Worm (Caenorhabditis elegans): ENCODE data around the gene cpt-4.

- TF ChIP-seq hlh-13 (GFP tag; optimal IDR thresholded peaks at IDR 0.05) (no peak), ama-1 (optimal IDR thresholded peaks at IDR 0.05) (no peak), sdc-2 (tag; optimal IDR thresholded peaks at IDR 0.05) (no peak), tbx-2 (tag; optimal IDR thresholded peaks at IDR 0.05) (no peak), lim-6 (tag; optimal IDR thresholded peaks at IDR 0.05) (no peak), pha-4 (tag; optimal IDR thresholded peaks at IDR 0.05) (no peak)
Measured at ce11 chrV:5030715-5031114, 3.2 kb upstream of the cpt-4 start, which contains the start of gene swt-7.

All from whole organism, late embryonic.